Worm (Caenorhabditis elegans) whole organism, mixed stage, embryonic: ENCODE data around the gene nhr-65.

Source experiments
- M03D4.4 ChIP-seq: sonication (generic microtip); optimal IDR thresholded peaks from 2 replicates; lab custom pipeline; 2017; ENCODE audit warnings: mild to moderate bottlenecking, missing genetic modification characterization, missing compliant biosample characterization
- bed-3 ChIP-seq: fragments of 200-800 bp; sonication (Bioruptor generic); optimal IDR thresholded peaks from 3 replicates; lab custom pipeline; 2018; ENCODE audit warnings: mild to moderate bottlenecking, missing genetic modification characterization, moderate library complexity, missing compliant biosample characterization
- blmp-1 ChIP-seq: fragments of 150-350 bp; optimal IDR thresholded peaks from 2 replicates; lab custom pipeline; 2014; ENCODE audit warnings: missing biosample characterization, missing genetic modification characterization
- ceh-39 ChIP-seq: fragments of 150-350 bp; optimal IDR thresholded peaks from 2 replicates; lab custom pipeline; 2014; ENCODE audit warnings: missing biosample characterization, missing genetic modification characterization
- ceh-43 ChIP-seq: fragments of 200-800 bp; sonication (Bioruptor generic); optimal IDR thresholded peaks from 2 replicates; lab custom pipeline; 2018; ENCODE audit warnings: mild to moderate bottlenecking, missing genetic modification characterization, moderate library complexity, missing compliant biosample characterization
- ceh-83 ChIP-seq: fragments of 200-800 bp; sonication (Bioruptor generic); optimal IDR thresholded peaks from 2 replicates; lab custom pipeline; 2018; ENCODE audit warnings: mild to moderate bottlenecking, missing genetic modification characterization, missing compliant biosample characterization
- ces-1 ChIP-seq: fragments of 150-350 bp; optimal IDR thresholded peaks from 2 replicates; lab custom pipeline; 2014; ENCODE audit warnings: missing biosample characterization, missing genetic modification reagents, missing genetic modification characterization
- cnd-1 ChIP-seq: fragments of 200-800 bp; sonication (Bioruptor generic); optimal IDR thresholded peaks from 2 replicates; lab custom pipeline; 2018; ENCODE audit warnings: mild to moderate bottlenecking, missing genetic modification characterization, missing compliant biosample characterization
- drap-1 ChIP-seq: fragments of 200-800 bp; sonication (Bioruptor generic); optimal IDR thresholded peaks from 3 replicates; lab custom pipeline; 2018; ENCODE audit warnings: mild to moderate bottlenecking, missing genetic modification characterization, missing compliant biosample characterization
- elt-1 ChIP-seq: sonication (generic microtip); optimal IDR thresholded peaks from 2 replicates; lab custom pipeline; 2017; ENCODE audit warnings: missing genetic modification characterization, mild to moderate bottlenecking, missing compliant biosample characterization, antibody characterized with exemption, moderate library complexity, borderline replicate concordance; ENCODE audit not compliant: insufficient read depth
- elt-3 ChIP-seq: fragments of 150-350 bp; optimal IDR thresholded peaks from 2 replicates; lab custom pipeline; 2014; ENCODE audit warnings: missing biosample characterization, missing genetic modification characterization
- flh-1 ChIP-seq: fragments of 200-800 bp; sonication (Bioruptor generic); optimal IDR thresholded peaks from 2 replicates; lab custom pipeline; 2018; ENCODE audit warnings: mild to moderate bottlenecking, missing genetic modification characterization, moderate library complexity, missing compliant biosample characterization
- hlh-1 ChIP-seq: fragments of 150-350 bp; optimal IDR thresholded peaks from 2 replicates; lab custom pipeline; 2014; ENCODE audit warnings: missing biosample characterization, missing genetic modification reagents, missing genetic modification characterization
- lin-13 ChIP-seq: fragments of 150-350 bp; optimal IDR thresholded peaks from 2 replicates; lab custom pipeline; 2014; ENCODE audit warnings: missing biosample characterization, missing genetic modification characterization
- lin-32 ChIP-seq: fragments of 200-800 bp; sonication (Bioruptor generic); optimal IDR thresholded peaks from 2 replicates; lab custom pipeline; 2018; ENCODE audit warnings: mild to moderate bottlenecking, missing genetic modification characterization, missing compliant biosample characterization
- mab-5 ChIP-seq: fragments of 150-350 bp; optimal IDR thresholded peaks from 2 replicates; lab custom pipeline; 2014; ENCODE audit warnings: missing biosample characterization, missing genetic modification characterization
- mep-1 ChIP-seq: fragments of 150-350 bp; optimal IDR thresholded peaks from 2 replicates; lab custom pipeline; 2017; ENCODE audit warnings: missing biosample characterization, missing genetic modification reagents, missing genetic modification characterization, inconsistent platforms
- nhr-12 ChIP-seq: fragments of 150-350 bp; optimal IDR thresholded peaks from 2 replicates; lab custom pipeline; 2014; ENCODE audit warnings: missing biosample characterization, missing genetic modification characterization
- nhr-237 ChIP-seq: fragments of 150-350 bp; optimal IDR thresholded peaks from 2 replicates; lab custom pipeline; 2014; ENCODE audit warnings: missing biosample characterization, missing genetic modification characterization
- nhr-28 ChIP-seq: fragments of 150-350 bp; optimal IDR thresholded peaks from 2 replicates; lab custom pipeline; 2014; ENCODE audit warnings: missing biosample characterization, missing genetic modification characterization
- nhr-76 ChIP-seq: sonication (generic microtip); optimal IDR thresholded peaks from 2 replicates; lab custom pipeline; 2017; ENCODE audit warnings: missing biosample characterization, missing genetic modification characterization
- pha-4 ChIP-seq: fragments of 150-350 bp; optimal IDR thresholded peaks from 2 replicates; lab custom pipeline; 2018; ENCODE audit warnings: missing biosample characterization, missing genetic modification reagents, missing genetic modification characterization
- sem-2 ChIP-seq: fragments of 200-800 bp; sonication (Bioruptor generic); optimal IDR thresholded peaks from 2 replicates; lab custom pipeline; 2018; ENCODE audit warnings: mild to moderate bottlenecking, missing genetic modification characterization, missing compliant biosample characterization
- snpc-4 ChIP-seq: fragments of 150-350 bp; optimal IDR thresholded peaks from 2 replicates; lab custom pipeline; 2014; ENCODE audit warnings: missing biosample characterization, missing genetic modification characterization
- sptf-1 ChIP-seq: sonication (generic microtip); optimal IDR thresholded peaks from 2 replicates; lab custom pipeline; 2017; ENCODE audit warnings: mild to moderate bottlenecking, missing genetic modification characterization, moderate library complexity, missing compliant biosample characterization
- tbx-8 ChIP-seq: fragments of 200-800 bp; sonication (Bioruptor generic); optimal IDR thresholded peaks from 2 replicates; lab custom pipeline; 2018; ENCODE audit warnings: mild to moderate bottlenecking, missing genetic modification characterization, moderate library complexity, missing compliant biosample characterization
- unc-120 ChIP-seq: sonication (generic microtip); optimal IDR thresholded peaks from 2 replicates; lab custom pipeline; 2017; ENCODE audit warnings: missing genetic modification characterization, missing compliant biosample characterization; ENCODE audit not compliant: poor library complexity, severe bottlenecking
- unc-62 ChIP-seq: fragments of 150-350 bp; optimal IDR thresholded peaks from 2 replicates; lab custom pipeline; 2014; ENCODE audit warnings: missing biosample characterization, missing genetic modification reagents, missing genetic modification characterization
- zip-8 ChIP-seq: fragments of 150-350 bp; optimal IDR thresholded peaks from 2 replicates; lab custom pipeline; 2014; ENCODE audit warnings: missing biosample characterization, missing genetic modification characterization
- ztf-11 ChIP-seq: fragments of 150-350 bp; optimal IDR thresholded peaks from 2 replicates; lab custom pipeline; 2014; ENCODE audit warnings: missing biosample characterization, missing genetic modification characterization

Gene nhr-65

ce11 chrV:18808621-18809020 lies 30.5 kb upstream of the nhr-65 start, which contains the start of gene C54E10.6:
C54E10.6 (minus strand) TSS chrV:18808729.
- TF ChIP-seq lin-32 (peak; percentile 73), unc-120 (peak; percentile 12), mep-1 (peak; percentile 10), cnd-1 (tag; lab: Kevin White, UChicago) (peak; percentile 80), snpc-4 (tag; lab: Kevin White, UChicago) (no peak), ces-1 (GFP tag; lab: Kevin White, UChicago) (peak; percentile 96), hlh-1 (peak; percentile 95), elt-1 (tag; lab: Kevin White, UChicago) (no peak), sem-2 (no peak), unc-62 (GFP tag; lab: Kevin White, UChicago) (peak; percentile 23), ceh-39 (tag; lab: Kevin White, UChicago) (no peak), pha-4 (tag; lab: Kevin White, UChicago) (no peak), bed-3 (GFP tag; lab: Kevin White, UChicago) (no peak), tbx-8 (GFP tag; lab: Kevin White, UChicago) (no peak), elt-3 (tag; lab: Kevin White, UChicago) (no peak), lin-13 (tag; lab: Kevin White, UChicago) (no peak), nhr-12 (tag; lab: Kevin White, UChicago) (no peak), flh-1 (GFP tag; lab: Kevin White, UChicago) (no peak), nhr-237 (tag; lab: Kevin White, UChicago) (no peak)

- TF ChIP-seq hlh-1 = no peak
- TF ChIP-seq flh-1 (GFP tag; lab: Kevin White, UChicago) = no peak
- TF ChIP-seq pha-4 (tag; lab: Kevin White, UChicago) = no peak
These were observed 28.4 kb upstream of the nhr-65 start, which contains the start of gene C54E10.3 for ce11 chrV:18810705-18811104. C54E10.3 (plus strand) TSS chrV:18811005.

DNA sequence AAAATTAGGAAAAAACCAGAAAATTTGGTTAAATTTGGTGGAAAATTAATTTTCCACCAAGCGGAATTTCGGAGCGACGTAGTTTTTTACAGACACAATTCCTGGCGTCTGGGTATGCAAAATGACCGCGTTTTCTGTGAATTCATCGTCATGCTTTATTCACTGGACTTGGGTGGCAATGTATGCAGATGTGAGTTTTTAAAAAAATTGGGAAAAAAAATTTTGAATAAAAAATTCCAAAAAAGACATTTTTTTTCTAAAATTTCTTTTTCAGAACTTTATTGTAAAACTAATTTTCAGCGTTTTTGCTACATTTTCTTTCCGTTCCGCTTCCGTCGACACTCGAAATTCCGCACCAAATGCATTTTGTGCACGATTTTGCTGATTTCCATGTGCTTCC lies 27.7 kb upstream of the nhr-65 start, which contains the start of gene C54E10.7:
Gene C54E10.7, plus strand, starts transcription at position 301 of the 400 bp plus-strand sequence.
- TF ChIP-seq elt-1 (tag; lab: Kevin White, UChicago) (no peak), sptf-1 (no peak), nhr-12 (tag; lab: Kevin White, UChicago) (no peak)
- TF ChIP-seq, all 35 proteins: peak for 0

- TF ChIP-seq blmp-1 (tag; lab: Kevin White, UChicago) = no peak
- TF ChIP-seq bed-3 (GFP tag; lab: Kevin White, UChicago) = no peak
- TF ChIP-seq drap-1 = no peak
- TF ChIP-seq elt-1 (tag; lab: Kevin White, UChicago) = no peak
- no peak for TF ChIP-seq M03D4.4
- TF ChIP-seq ceh-43 (GFP tag; lab: Kevin White, UChicago) = no peak
- no peak for TF ChIP-seq unc-120
- no peak for TF ChIP-seq ceh-83 (GFP tag; lab: Kevin White, UChicago)
- TF ChIP-seq ceh-39 (tag; lab: Kevin White, UChicago) = no peak
- no peak for TF ChIP-seq pha-4 (tag; lab: Kevin White, UChicago)
- no peak for TF ChIP-seq ztf-11 (tag; lab: Kevin White, UChicago)
These were observed 19.5 kb upstream of the nhr-65 start, which contains the start of gene ncs-5 for ce11 chrV:18819643-18820042. ncs-5 (plus strand) TSS chrV:18819766.

- TF ChIP-seq ces-1 (GFP tag; lab: Kevin White, UChicago) (no peak), nhr-28 (tag; lab: Kevin White, UChicago) (no peak), ceh-39 (tag; lab: Kevin White, UChicago) (no peak), lin-13 (tag; lab: Kevin White, UChicago) (no peak), cnd-1 (tag; lab: Kevin White, UChicago) (no peak), elt-1 (tag; lab: Kevin White, UChicago) (no peak), unc-62 (GFP tag; lab: Kevin White, UChicago) (no peak), sem-2 (no peak), ceh-83 (GFP tag; lab: Kevin White, UChicago) (no peak), nhr-76 (tag; lab: Kevin White, UChicago) (no peak), mab-5 (tag; lab: Kevin White, UChicago) (no peak), zip-8 (tag; lab: Kevin White, UChicago) (no peak)
These were observed 17.5 kb upstream of the nhr-65 start for ce11 chrV:18821569-18821968.
